Fruit fly (Drosophila melanogaster): Measurements from ENCODE around the gene CG43095.

The CG43095 gene

DNA sequence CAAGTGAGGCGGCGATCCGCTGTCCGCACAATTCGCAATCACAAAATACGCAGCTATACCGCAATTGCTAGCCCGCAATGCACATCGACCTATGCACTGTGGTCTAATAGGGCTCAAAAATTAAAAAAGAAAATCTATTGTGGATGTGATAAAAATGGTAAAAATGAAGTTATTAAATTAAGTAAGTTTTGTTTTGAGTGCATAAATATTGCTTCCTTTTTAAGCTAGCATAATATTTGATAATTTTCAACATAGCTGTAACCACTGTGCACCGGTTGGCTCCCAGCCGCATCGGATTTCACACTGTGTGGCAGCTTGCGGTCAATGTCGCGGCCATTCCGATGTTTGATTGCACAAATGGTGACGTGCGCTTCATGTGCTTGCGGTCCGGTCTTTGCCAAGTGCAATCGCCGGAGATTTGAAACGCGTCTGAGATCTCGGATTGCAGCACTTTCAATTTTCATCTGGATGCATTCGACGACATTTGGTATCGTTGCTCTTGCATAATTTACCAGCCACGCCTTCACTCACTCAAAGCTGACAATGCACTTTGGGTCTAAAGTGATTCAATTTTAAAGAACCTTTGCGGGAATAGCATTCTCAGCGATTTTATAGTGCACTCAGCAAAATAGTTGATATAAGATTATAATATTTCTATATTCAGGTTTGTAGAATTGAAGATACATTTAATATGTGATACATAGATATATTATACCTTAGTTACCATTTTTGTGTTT lies 45.0 kb upstream of the CG43095 start (continued):
- TF ChIP-seq CG11902 (GFP tag; optimal IDR thresholded peaks at IDR 0.05) (no peak), Lpt (GFP tag; optimal IDR thresholded peaks at IDR 0.05) (no peak), CG4318 (GFP tag; optimal IDR thresholded peaks at IDR 0.05) (peak; percentile 3), CG8119 (GFP tag; IDR thresholded peaks at IDR 0.05) (peak; percentile 68; the same call in 2 of the 3 replicates), CG6276 (GFP tag; optimal IDR thresholded peaks at IDR 0.05) (peak; percentile 24), pdm3 (GFP tag; optimal IDR thresholded peaks at IDR 0.05) (peak; percentile 27), CG8632 (GFP tag; optimal IDR thresholded peaks at IDR 0.05) (peak; percentile 37), Hr38 (GFP tag; optimal IDR thresholded peaks at IDR 0.05) (no peak), dsx (GFP tag; optimal IDR thresholded peaks at IDR 0.05; ENCODE audit: poor library complexity, severe bottlenecking) (no peak), salr (GFP tag; optimal IDR thresholded peaks at IDR 0.05) (no peak), OdsH (GFP tag; optimal IDR thresholded peaks at IDR 0.05) (peak; percentile 40), topi (GFP tag; optimal IDR thresholded peaks at IDR 0.05) (peak; percentile 36), CG1621 (tag; optimal IDR thresholded peaks at IDR 0.05) (no peak)

DNA sequence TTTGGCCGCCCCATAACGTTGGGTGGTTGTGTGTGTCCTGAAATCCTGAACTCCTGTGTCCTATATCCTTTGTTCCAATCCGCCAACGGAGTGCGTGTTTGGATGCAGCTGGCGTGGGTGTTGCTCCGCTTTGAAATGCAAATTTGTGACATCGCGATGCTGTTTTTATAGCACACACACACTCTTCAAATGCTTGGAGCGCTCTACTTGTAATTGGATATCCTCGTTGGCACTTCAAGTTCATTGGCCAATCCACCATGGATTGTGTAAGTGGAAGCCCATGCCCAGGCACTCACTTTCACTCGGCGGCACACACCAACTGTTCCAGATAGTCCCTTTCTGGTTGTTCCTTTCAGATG lies 44.5 kb upstream of the CG43095 start, which contains the start of gene CG13840:
Gene CG13840 (minus strand): TSS at position 101 of the 359 bp plus-strand sequence.
- TF ChIP-seq CG10631 (GFP tag; optimal IDR thresholded peaks at IDR 0.05): no peak
- no peak for TF ChIP-seq CG15336 (GFP tag; IDR thresholded peaks at IDR 0.05)
- TF ChIP-seq fd85E (GFP tag; optimal IDR thresholded peaks at IDR 0.05): no peak
- TF ChIP-seq Smox (GFP tag; optimal IDR thresholded peaks at IDR 0.05): no peak
- TF ChIP-seq Ets21C (GFP tag; optimal IDR thresholded peaks at IDR 0.05): no peak

DNA sequence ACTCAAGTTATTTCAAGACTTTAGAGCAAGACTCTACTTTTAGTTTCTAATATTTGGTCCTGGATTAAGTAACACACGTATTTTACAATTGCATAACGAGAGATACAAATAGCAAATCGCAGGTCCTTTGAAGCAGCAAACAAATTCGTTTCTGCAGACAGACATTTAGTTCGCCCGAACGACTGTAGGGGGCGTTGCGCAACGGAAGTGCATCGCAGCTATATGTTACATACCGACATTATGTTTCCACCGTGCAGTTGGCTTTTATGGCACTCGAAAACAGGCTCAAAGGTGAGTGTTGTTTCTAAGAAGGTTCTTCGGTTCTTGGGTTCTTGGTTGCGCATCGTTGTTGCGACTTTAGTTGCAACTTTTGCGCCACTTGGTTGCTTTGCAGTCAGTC lies 38.7 kb upstream of the CG43095 start:
- TF ChIP-seq Met (GFP tag; optimal IDR thresholded peaks at IDR 0.05): no peak
- no peak for TF ChIP-seq CG16779 (tag; optimal IDR thresholded peaks at IDR 0.05)
- TF ChIP-seq cyc (GFP tag; optimal IDR thresholded peaks at IDR 0.05): no peak
- TF ChIP-seq achi (GFP tag; optimal IDR thresholded peaks at IDR 0.05): no peak
- no peak for TF ChIP-seq CG6792 (GFP tag; optimal IDR thresholded peaks at IDR 0.05)
- no peak for TF ChIP-seq Sox15 (GFP tag; optimal IDR thresholded peaks at IDR 0.05)
- no peak for TF ChIP-seq spab (GFP tag; optimal IDR thresholded peaks at IDR 0.05)
- no peak for TF ChIP-seq Blimp-1 (GFP tag; optimal IDR thresholded peaks at IDR 0.05)
- TF ChIP-seq Hr39 (GFP tag; optimal IDR thresholded peaks at IDR 0.05): no peak
- TF ChIP-seq topi (GFP tag; optimal IDR thresholded peaks at IDR 0.05): no peak
- no peak for TF ChIP-seq CG34406 (GFP tag; optimal IDR thresholded peaks at IDR 0.05)
- no peak for TF ChIP-seq pdm3 (GFP tag; optimal IDR thresholded peaks at IDR 0.05)

DNA sequence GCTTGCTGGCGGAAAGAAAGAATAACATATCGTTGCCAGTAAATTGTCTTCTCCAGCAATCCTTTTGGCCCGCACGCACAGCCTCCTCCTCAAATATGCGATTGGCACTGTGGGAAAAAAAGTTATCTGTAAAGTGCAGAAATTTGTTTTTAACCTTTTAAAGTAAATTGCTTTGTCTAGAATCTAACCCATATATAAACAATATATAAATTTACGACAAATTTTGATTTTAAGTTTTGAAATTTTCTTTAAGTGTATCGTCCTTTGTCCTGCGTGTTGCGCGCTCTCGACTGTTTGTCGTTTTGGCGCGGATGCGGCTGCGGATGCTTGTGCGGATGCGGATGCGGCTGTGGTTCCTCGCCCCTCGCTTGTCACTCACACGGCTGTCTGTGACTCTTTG lies 35.6 kb upstream of the CG43095 start:
- TF ChIP-seq CG11762 (GFP tag; optimal IDR thresholded peaks at IDR 0.05; ENCODE audit: insufficient read depth) (no peak), CG10631 (GFP tag; optimal IDR thresholded peaks at IDR 0.05) (peak; percentile 2), CG3919 (GFP tag; optimal IDR thresholded peaks at IDR 0.05) (peak; percentile 6), salr (GFP tag; optimal IDR thresholded peaks at IDR 0.05) (no peak), CG32006 (GFP tag; optimal IDR thresholded peaks at IDR 0.05) (peak; percentile 20), Sox14 (GFP tag; optimal IDR thresholded peaks at IDR 0.05) (no peak), svp (GFP tag) (peak; percentile 63), CG10669 (GFP tag; optimal IDR thresholded peaks at IDR 0.05) (peak; percentile 0), CG34406 (GFP tag; optimal IDR thresholded peaks at IDR 0.05) (no peak), CG8319 (GFP tag; optimal IDR thresholded peaks at IDR 0.05) (no peak), Eip78C (GFP tag) (peak; percentile 61), Ets96B (tag; optimal IDR thresholded peaks at IDR 0.05) (peak; percentile 21), pdm3 (GFP tag; optimal IDR thresholded peaks at IDR 0.05) (no peak), CG6163 (GFP tag; IDR thresholded peaks at IDR 0.05) (peak; percentile 45; the same call in 1 of the 3 replicates), CG8632 (GFP tag; optimal IDR thresholded peaks at IDR 0.05) (no peak), dsx (GFP tag; optimal IDR thresholded peaks at IDR 0.05; ENCODE audit: poor library complexity, severe bottlenecking) (no peak), CG7368 (GFP tag; optimal IDR thresholded peaks at IDR 0.05) (no peak)

Data from whole organism, prepupa.